Fruit fly (Drosophila melanogaster) S2 (cell line): ENCODE measurements around the gene tara.

Experiments
- CG8478 ChIP-seq: fragments of >200 bp; optimal IDR thresholded peaks from 2 replicates; lab custom pipeline; 2018
- CTCF ChIP-seq, 2 experiments: fragments of >200 bp; optimal IDR thresholded peaks; 2 replicates each; lab custom pipeline; 2018

Gene tara

dm6 chr3R:16254616-16255601 lies 29.5 kb downstream of the tara start:
- TF ChIP-seq CG8478 (lab: Kevin White, UChicago): no peak
- TF ChIP-seq CTCF (optimal IDR thresholded peaks at IDR 0.05; lab: Kevin White, UChicago): peak; percentile 29 to 58

- TF ChIP-seq CG8478 (lab: Kevin White, UChicago) (no peak), CTCF (optimal IDR thresholded peaks at IDR 0.05; lab: Kevin White, UChicago) (no peak)
Measured at dm6 chr3R:16256135-16256534, 30.7 kb downstream of the tara start.

dm6 chr3R:16257346-16257745 lies 31.9 kb downstream of the tara start:
- no peak for TF ChIP-seq CG8478 (lab: Kevin White, UChicago)
- no peak for TF ChIP-seq CTCF (optimal IDR thresholded peaks at IDR 0.05; lab: Kevin White, UChicago)

dm6 chr3R:16260385-16261169 lies 35.1 kb downstream of the tara start:
- peak; percentile 97 to 99 for TF ChIP-seq CTCF (optimal IDR thresholded peaks at IDR 0.05; lab: Kevin White, UChicago)
- no peak for TF ChIP-seq CG8478 (lab: Kevin White, UChicago)

dm6 chr3R:16263522-16264305 lies 38.3 kb downstream of the tara start, which contains the start of the genes bor and asun:
Gene bor (minus strand): TSS chr3R:16264115.
Gene asun (plus strand): TSS chr3R:16264271.
- TF ChIP-seq CG8478 (lab: Kevin White, UChicago) (no peak), CTCF (optimal IDR thresholded peaks at IDR 0.05; lab: Kevin White, UChicago) (peak in 1 of 2 experiments; percentile 7)

dm6 chr3R:16266712-16267111 lies 41.3 kb downstream of the tara start, which contains the start of gene Mst89B:
Gene Mst89B (plus strand): TSS chr3R:16267012.
- TF ChIP-seq CG8478 (lab: Kevin White, UChicago) (no peak), CTCF (optimal IDR thresholded peaks at IDR 0.05; lab: Kevin White, UChicago) (no peak)

- TF ChIP-seq CG8478 (lab: Kevin White, UChicago) (no peak), CTCF (optimal IDR thresholded peaks at IDR 0.05; lab: Kevin White, UChicago) (no peak)
Measured at dm6 chr3R:16272185-16272584, 46.7 kb downstream of the tara start, which contains the start of the genes Mat89Ba and gish. Gene Mat89Ba (minus strand): TSS chr3R:16272415. Gene gish (plus strand): TSS chr3R:16272452.

- TF ChIP-seq CTCF (optimal IDR thresholded peaks at IDR 0.05; lab: Kevin White, UChicago) (no peak), CG8478 (lab: Kevin White, UChicago) (no peak)
Measured at dm6 chr3R:16272754-16273502, 47.5 kb downstream of the tara start.

dm6 chr3R:16273503-16274131 lies 48.2 kb downstream of the tara start:
- TF ChIP-seq CG8478 (lab: Kevin White, UChicago) (no peak), CTCF (optimal IDR thresholded peaks at IDR 0.05; lab: Kevin White, UChicago) (no peak)

dm6 chr3R:16274534-16274933 lies 49.1 kb downstream of the tara start:
- no peak for TF ChIP-seq CTCF (optimal IDR thresholded peaks at IDR 0.05; lab: Kevin White, UChicago)
- TF ChIP-seq CG8478 (lab: Kevin White, UChicago): no peak

- no peak for TF ChIP-seq CG8478 (lab: Kevin White, UChicago)
- TF ChIP-seq CTCF (optimal IDR thresholded peaks at IDR 0.05; lab: Kevin White, UChicago): no peak
Measured at dm6 chr3R:16275329-16275728, 49.9 kb downstream of the tara start.

dm6 chr3R:16275890-16276619 lies 50.6 kb downstream of the tara start:
- no peak for TF ChIP-seq CG8478 (lab: Kevin White, UChicago)
- no peak for TF ChIP-seq CTCF (optimal IDR thresholded peaks at IDR 0.05; lab: Kevin White, UChicago)
